Fruit fly (Drosophila melanogaster): ENCODE data around the gene Mitofilin.

dm6 chr3R:22052235-22052634 lies 29.1 kb upstream of the Mitofilin start:
- no peak for TF ChIP-seq bab1 (GFP tag; optimal IDR thresholded peaks at IDR 0.05)
- TF ChIP-seq CG12768 (GFP tag; optimal IDR thresholded peaks at IDR 0.05) = no peak
- no peak for TF ChIP-seq CG11617 (GFP tag; optimal IDR thresholded peaks at IDR 0.05)
- no peak for TF ChIP-seq kay (GFP tag; ENCODE audit: borderline replicate concordance)
- no peak for TF ChIP-seq cnc (optimal IDR thresholded peaks at IDR 0.05)
- TF ChIP-seq CG14711 (tag; optimal IDR thresholded peaks at IDR 0.05) = no peak
- TF ChIP-seq ovo (GFP tag; optimal IDR thresholded peaks at IDR 0.05) = no peak
- TF ChIP-seq cic (GFP tag; optimal IDR thresholded peaks at IDR 0.05) = no peak
- TF ChIP-seq toe (GFP tag; optimal IDR thresholded peaks at IDR 0.05) = no peak
- TF ChIP-seq CG1620 (GFP tag; optimal IDR thresholded peaks at IDR 0.05) = no peak
- no peak for TF ChIP-seq Crg-1 (GFP tag; optimal IDR thresholded peaks at IDR 0.05)
- no peak for TF ChIP-seq CG7045 (GFP tag; optimal IDR thresholded peaks at IDR 0.05)
